Worm (Caenorhabditis elegans): Measurements from ENCODE around the gene tps-1.

The tps-1 gene

DNA sequence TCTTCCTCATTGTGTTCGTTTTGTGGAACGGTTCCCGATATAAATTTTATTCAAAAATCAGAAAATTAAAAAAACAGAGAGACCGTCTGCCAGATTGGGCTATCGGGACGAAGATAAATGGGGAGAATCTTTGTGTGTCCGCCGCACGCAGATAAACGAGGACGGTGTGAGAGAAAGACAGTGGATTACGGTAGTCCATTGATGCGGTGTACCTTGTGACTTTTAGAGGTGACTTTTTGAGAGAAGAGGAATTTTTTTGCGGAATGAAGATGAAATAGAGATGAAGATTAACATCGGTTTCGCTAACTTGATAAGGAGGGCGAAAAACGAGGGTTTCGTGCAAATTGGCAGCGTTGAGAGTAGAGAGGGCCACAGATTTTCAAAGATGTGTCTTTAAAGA is 46.6 kb downstream of the tps-1 start:
- no peak for TF ChIP-seq F10E7.11 (tag; optimal IDR thresholded peaks at IDR 0.05)
- 0 out of 2 replicates have a peak, but pooled peaks have one; percentile 30 for TF ChIP-seq lin-26 (GFP tag; IDR thresholded peaks at IDR 0.05)
- no peak for TF ChIP-seq sdz-38 (tag; optimal IDR thresholded peaks at IDR 0.05)
- no peak for TF ChIP-seq egl-18 (GFP tag; IDR thresholded peaks at IDR 0.05)
- no peak for TF ChIP-seq snpc-1.1 (tag; optimal IDR thresholded peaks at IDR 0.05; ENCODE audit: insufficient read depth)
- no peak for TF ChIP-seq attf-5 (GFP tag; optimal IDR thresholded peaks at IDR 0.05)
- no peak for TF ChIP-seq zim-3 (tag; optimal IDR thresholded peaks at IDR 0.05)
- no peak for TF ChIP-seq F57C9.4 (tag; optimal IDR thresholded peaks at IDR 0.05)

DNA sequence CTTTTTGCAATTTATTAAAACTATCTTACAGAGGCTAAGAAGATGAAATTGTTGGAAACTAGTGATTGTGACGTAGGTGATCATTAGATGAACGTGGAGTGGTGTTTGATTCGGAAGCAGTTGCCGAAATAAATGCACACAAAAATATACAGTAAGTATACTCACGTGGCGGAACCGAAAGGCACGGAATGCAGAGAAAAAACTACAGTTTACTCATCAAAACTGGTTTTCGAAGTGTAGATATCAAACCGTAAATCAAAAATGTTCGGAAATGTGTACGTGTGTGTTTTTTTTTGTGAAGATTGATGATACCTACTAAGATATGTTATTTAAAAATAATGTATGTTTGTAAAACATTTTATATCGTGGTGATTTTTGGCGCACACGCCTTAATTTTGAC is 47.6 kb downstream of the tps-1 start:
- TF ChIP-seq ceh-91 (GFP tag; IDR thresholded peaks at IDR 0.05) (no peak), Y53G8AR.9 (GFP tag; conservative IDR thresholded peaks at IDR 0.05) (no peak), F52B5.7 (tag; optimal IDR thresholded peaks at IDR 0.05) (no peak), somi-1 (GFP tag; optimal IDR thresholded peaks at IDR 0.05) (no peak), nfyb-1 (GFP tag; IDR thresholded peaks at IDR 0.05) (no peak), egl-18 (GFP tag; IDR thresholded peaks at IDR 0.05) (no peak), rcor-1 (GFP tag; IDR thresholded peaks at IDR 0.05) (no peak), ztf-25 (GFP tag; IDR thresholded peaks at IDR 0.05) (no peak), efl-1 (GFP tag; optimal IDR thresholded peaks at IDR 0.05) (no peak), mcd-1 (GFP tag; IDR thresholded peaks at IDR 0.05) (no peak), sptf-2 (GFP tag; optimal IDR thresholded peaks at IDR 0.05) (no peak), die-1 (tag; optimal IDR thresholded peaks at IDR 0.05) (no peak)

DNA sequence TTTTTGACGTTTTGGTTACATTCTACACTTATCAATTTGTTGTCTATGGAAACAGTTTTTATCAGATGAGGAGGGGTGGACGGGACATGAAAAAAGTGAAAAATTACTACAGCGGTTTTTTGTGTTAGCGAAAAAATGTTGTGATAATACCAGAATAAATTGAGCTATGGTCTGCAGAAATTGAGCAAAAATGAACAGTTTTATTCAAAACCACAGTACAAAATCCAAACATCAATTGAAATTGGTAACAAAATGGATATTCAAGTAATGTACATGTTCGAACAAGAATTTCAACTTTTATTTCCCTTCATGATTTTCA is 49.8 kb downstream of the tps-1 start:
- TF ChIP-seq lir-1 (GFP tag; conservative IDR thresholded peaks at IDR 0.05) (no peak), let-607 (tag; optimal IDR thresholded peaks at IDR 0.05) (no peak), bed-2 (GFP tag; IDR thresholded peaks at IDR 0.05) (no peak), athp-1 (tag; optimal IDR thresholded peaks at IDR 0.05) (no peak), D2030.7 (GFP tag; IDR thresholded peaks at IDR 0.05) (no peak), lin-54 (GFP tag; optimal IDR thresholded peaks at IDR 0.05) (no peak), rcor-1 (GFP tag; IDR thresholded peaks at IDR 0.05) (no peak), F52B5.7 (tag; optimal IDR thresholded peaks at IDR 0.05) (no peak), B0261.1 (tag; optimal IDR thresholded peaks at IDR 0.05) (no peak), ztf-25 (GFP tag; IDR thresholded peaks at IDR 0.05) (no peak), ceh-79 (tag; optimal IDR thresholded peaks at IDR 0.05) (no peak), madf-6 (GFP tag; IDR thresholded peaks at IDR 0.05) (no peak), madf-8 (GFP tag; conservative IDR thresholded peaks at IDR 0.05) (no peak)

DNA sequence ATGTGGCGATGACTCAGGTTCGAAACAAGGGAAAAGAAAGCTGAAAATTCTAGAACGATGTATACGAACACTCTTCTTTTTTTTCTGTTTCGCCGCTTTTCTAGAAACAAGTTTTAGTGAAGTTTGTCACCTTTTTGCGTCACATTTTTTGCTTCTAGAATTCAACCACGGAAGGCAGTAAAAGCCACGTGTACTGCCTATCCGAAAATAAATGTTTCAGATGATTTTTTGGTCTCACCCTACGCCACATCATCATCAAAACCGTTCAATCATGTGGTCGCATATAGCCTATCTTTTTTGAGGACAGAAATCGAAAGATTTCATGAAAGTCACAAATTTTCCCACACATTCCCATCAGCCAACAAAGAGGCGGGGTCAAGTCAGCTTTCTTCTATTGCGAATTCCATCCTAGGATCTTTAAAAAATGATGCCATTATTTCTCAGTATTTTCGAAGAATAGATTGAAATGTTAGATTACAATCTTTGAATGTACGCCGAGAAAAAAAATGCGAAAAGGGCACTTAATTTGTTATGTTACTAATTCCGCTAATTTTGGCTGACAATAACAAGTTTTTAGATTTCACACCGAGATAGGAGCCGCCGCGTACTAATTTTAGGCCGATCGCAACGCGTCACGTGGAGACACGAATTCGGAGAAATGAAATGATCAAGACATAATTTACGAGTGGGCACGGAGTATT is 50.3 kb downstream of the tps-1 start:
- TF ChIP-seq ceh-100 (GFP tag; IDR thresholded peaks at IDR 0.05): no peak
- peak; percentile 4 for TF ChIP-seq ztf-26 (tag; optimal IDR thresholded peaks at IDR 0.05)
- TF ChIP-seq egl-18 (GFP tag; IDR thresholded peaks at IDR 0.05): no peak
- TF ChIP-seq somi-1 (GFP tag; optimal IDR thresholded peaks at IDR 0.05): peak; percentile 11
- no peak for TF ChIP-seq ceh-91 (GFP tag; IDR thresholded peaks at IDR 0.05)
- TF ChIP-seq aptf-3 (GFP tag; IDR thresholded peaks at IDR 0.05): no peak
- no peak for TF ChIP-seq C17E4.6 (GFP tag; IDR thresholded peaks at IDR 0.05)
- TF ChIP-seq K11D2.4 (GFP tag; IDR thresholded peaks at IDR 0.05): peak; percentile 75
- TF ChIP-seq lin-40 (tag; optimal IDR thresholded peaks at IDR 0.05): peak; percentile 2
- TF ChIP-seq cebp-2 (GFP tag; IDR thresholded peaks at IDR 0.05): no peak
- TF ChIP-seq athp-1 (tag; optimal IDR thresholded peaks at IDR 0.05): no peak
- TF ChIP-seq pha-4 (tag; optimal IDR thresholded peaks at IDR 0.05): no peak
- no peak for TF ChIP-seq mes-4 (tag; optimal IDR thresholded peaks at IDR 0.05)

Measured in whole organism, young adult.